Fruit fly (Drosophila melanogaster): ENCODE measurements around the gene Gip.

Gip gene

DNA sequence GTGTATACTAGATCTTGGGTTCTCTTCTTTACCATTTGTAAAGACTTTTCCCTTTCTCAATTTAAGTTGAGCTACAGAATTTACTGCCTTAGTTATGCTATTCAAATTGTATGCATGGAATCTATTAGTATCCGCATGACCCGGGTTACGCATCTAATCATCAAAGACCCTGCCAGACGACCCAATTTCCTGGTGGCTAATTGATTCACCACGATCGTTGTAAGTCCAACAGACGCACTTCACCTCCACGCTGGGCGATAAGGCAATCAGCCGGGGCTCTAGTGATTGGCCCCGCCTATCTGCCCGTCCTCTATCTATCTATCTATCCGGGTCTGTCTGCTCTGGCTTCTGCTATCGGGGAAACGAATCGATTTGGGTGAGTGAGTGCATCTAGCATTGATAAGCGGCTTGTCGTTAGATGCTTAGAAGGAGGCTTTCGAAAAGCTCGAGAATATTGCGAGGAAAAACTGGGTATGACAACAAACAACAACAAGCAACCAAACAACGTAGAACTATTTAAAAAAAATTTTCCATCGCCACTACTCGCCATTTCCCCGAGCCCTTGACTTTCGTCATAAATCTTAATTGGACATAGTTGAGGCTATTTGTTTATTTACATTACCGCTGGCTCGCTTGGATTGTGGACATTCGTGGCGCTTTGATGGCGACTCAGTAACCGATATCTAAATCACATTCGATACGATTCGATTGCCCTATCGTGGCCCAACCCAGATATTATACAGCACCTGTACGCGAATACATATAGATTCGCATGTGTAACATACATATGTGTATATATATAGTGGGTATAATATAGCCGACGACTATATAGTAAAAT is 40.7 kb upstream of the Gip start:
- TF ChIP-seq topi (GFP tag; optimal IDR thresholded peaks at IDR 0.05) = no peak
- no peak for TF ChIP-seq fkh (GFP tag; optimal IDR thresholded peaks at IDR 0.05)
- TF ChIP-seq CG11294 (GFP tag; IDR thresholded peaks at IDR 0.05) = no peak
- peak; percentile 90 for TF ChIP-seq svp (GFP tag)
- no peak for TF ChIP-seq CG15336 (GFP tag; IDR thresholded peaks at IDR 0.05)

DNA sequence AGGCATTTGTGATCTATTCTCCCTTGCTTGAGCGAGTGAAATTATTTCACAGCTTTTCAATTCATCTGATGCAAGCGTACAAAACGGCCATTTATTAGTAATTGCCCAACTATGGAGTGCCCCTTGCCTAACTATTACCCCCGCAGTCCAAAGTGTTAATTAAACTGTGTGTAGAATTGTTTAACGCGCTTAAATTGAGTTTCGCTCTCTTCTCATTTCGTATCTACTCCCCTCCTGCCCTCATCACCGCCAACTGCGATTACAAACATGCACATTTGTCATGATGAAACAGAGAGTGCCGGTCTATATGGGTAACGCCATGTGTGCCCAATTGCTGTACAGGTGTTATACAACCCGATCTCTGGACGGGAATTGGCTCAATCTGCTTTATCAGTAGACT is 40.1 kb upstream of the Gip start:
- no peak for TF ChIP-seq Sox102F (GFP tag; optimal IDR thresholded peaks at IDR 0.05)
- TF ChIP-seq vri (GFP tag; optimal IDR thresholded peaks at IDR 0.05) = peak; percentile 48
- TF ChIP-seq CG3032 (tag; optimal IDR thresholded peaks at IDR 0.05) = no peak
- TF ChIP-seq eg (GFP tag; IDR thresholded peaks at IDR 0.05) = no peak
- TF ChIP-seq Eip93F (GFP tag; optimal IDR thresholded peaks at IDR 0.05) = no peak
- TF ChIP-seq CG11902 (GFP tag; optimal IDR thresholded peaks at IDR 0.05) = no peak
- TF ChIP-seq fd59A (GFP tag; optimal IDR thresholded peaks at IDR 0.05) = no peak
- no peak for TF ChIP-seq CG16779 (tag; optimal IDR thresholded peaks at IDR 0.05)
- TF ChIP-seq CG6276 (GFP tag; optimal IDR thresholded peaks at IDR 0.05) = no peak

DNA sequence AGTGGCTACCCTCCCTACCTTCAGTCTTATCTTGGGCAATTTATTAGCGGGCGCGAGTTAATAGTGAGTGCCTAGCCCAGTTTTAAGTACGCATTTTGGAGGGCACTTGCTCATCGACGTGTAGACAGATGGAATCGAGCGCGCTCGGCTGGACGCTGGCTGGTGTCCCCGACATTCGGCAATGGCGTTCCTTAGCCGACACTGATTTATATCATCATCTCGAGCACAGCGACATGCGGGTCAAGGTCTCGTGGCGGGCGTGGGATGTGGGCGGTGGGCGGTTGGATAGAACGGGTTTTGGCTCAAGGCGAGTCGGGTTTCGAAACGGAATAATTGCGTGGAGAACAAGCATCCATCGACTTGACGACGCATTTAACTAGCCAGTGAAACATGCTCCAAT is 39.6 kb upstream of the Gip start:
- no peak for TF ChIP-seq CG4318 (GFP tag; optimal IDR thresholded peaks at IDR 0.05)
- TF ChIP-seq dac (GFP tag; optimal IDR thresholded peaks at IDR 0.05) = no peak
- no peak for TF ChIP-seq CG8119 (GFP tag; IDR thresholded peaks at IDR 0.05)
- no peak for TF ChIP-seq CG3032 (tag; optimal IDR thresholded peaks at IDR 0.05)
- no peak for TF ChIP-seq Blimp-1 (GFP tag; optimal IDR thresholded peaks at IDR 0.05)
- no peak for TF ChIP-seq CG6808 (GFP tag; optimal IDR thresholded peaks at IDR 0.05)
- no peak for TF ChIP-seq topi (GFP tag; optimal IDR thresholded peaks at IDR 0.05)
- no peak for TF ChIP-seq acj6 (GFP tag; optimal IDR thresholded peaks at IDR 0.05)
- no peak for TF ChIP-seq lz (GFP tag; optimal IDR thresholded peaks at IDR 0.05)
- no peak for TF ChIP-seq CG8632 (GFP tag; optimal IDR thresholded peaks at IDR 0.05)
- TF ChIP-seq CG7368 (GFP tag; optimal IDR thresholded peaks at IDR 0.05) = no peak
- no peak for TF ChIP-seq CG6276 (GFP tag; optimal IDR thresholded peaks at IDR 0.05)
- TF ChIP-seq CG8319 (GFP tag; optimal IDR thresholded peaks at IDR 0.05) = no peak
- no peak for TF ChIP-seq CG6792 (GFP tag; optimal IDR thresholded peaks at IDR 0.05)
- no peak for TF ChIP-seq svp (GFP tag)
- TF ChIP-seq CG11294 (GFP tag; IDR thresholded peaks at IDR 0.05) = no peak
- no peak for TF ChIP-seq CG31627 (GFP tag; optimal IDR thresholded peaks at IDR 0.05)
- TF ChIP-seq Met (GFP tag; optimal IDR thresholded peaks at IDR 0.05) = no peak

DNA sequence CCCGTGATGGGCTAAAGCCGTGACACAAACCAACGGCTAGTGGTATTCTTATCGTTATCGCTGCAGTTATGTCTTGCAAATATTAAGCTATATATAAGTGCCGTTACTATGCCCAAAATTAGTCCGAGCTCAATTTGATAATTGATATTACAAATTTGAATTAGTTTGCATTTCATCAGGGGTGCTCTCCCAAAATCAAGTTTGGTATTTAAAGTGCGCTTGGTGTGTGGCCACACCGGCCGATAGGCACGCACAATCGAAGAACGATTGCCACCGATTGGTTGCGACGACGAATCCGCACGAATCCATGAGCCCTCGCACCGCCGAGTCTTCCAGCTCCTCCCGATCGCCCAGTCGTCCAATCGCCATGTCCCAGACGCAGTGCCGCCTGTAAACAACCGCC is 38.1 kb upstream of the Gip start, which contains the start of gene CG17841:
TSS of gene CG17841 (plus strand) at position 252 of the 403 bp plus-strand sequence.
- TF ChIP-seq CG6163 (GFP tag; IDR thresholded peaks at IDR 0.05) = 0 out of 3 replicates have a peak, but pooled peaks have one; percentile 11
- no peak for TF ChIP-seq ss (GFP tag; optimal IDR thresholded peaks at IDR 0.05)
- no peak for TF ChIP-seq Eip78C (GFP tag)
- no peak for TF ChIP-seq pdm3 (GFP tag; optimal IDR thresholded peaks at IDR 0.05)
- TF ChIP-seq acj6 (GFP tag; optimal IDR thresholded peaks at IDR 0.05) = no peak

DNA sequence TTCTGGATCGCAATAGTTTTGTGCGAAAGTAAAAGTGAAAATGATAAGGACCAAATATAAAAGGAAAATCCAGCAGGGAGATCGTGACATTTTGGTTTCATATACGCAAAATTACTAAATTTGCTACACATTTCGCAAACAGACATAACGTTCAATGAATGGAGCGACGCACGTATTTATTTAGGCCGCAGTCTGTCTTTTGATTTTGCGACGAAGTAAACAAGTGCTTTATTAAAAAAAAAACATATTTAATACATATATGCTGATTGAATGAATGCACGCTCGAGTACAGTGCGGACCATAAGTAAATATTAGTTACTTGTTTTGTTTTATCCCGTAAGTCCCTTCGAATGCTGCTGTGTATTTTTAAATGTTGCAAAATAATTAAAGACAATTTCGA is 37.7 kb upstream of the Gip start, which contains the start of gene CG32679:
TSS of gene CG32679 (minus strand) at position 101 of the 400 bp plus-strand sequence.
- no peak for TF ChIP-seq Blimp-1 (GFP tag; optimal IDR thresholded peaks at IDR 0.05)
- TF ChIP-seq CG11762 (GFP tag; optimal IDR thresholded peaks at IDR 0.05; ENCODE audit: insufficient read depth) = no peak
- no peak for TF ChIP-seq CG9139 (GFP tag; optimal IDR thresholded peaks at IDR 0.05)
- no peak for TF ChIP-seq CG6276 (GFP tag; optimal IDR thresholded peaks at IDR 0.05)
- no peak for TF ChIP-seq CG1621 (tag; optimal IDR thresholded peaks at IDR 0.05)
- no peak for TF ChIP-seq fd59A (GFP tag; optimal IDR thresholded peaks at IDR 0.05)
- TF ChIP-seq cyc (GFP tag; optimal IDR thresholded peaks at IDR 0.05) = no peak
- TF ChIP-seq CG7368 (GFP tag; optimal IDR thresholded peaks at IDR 0.05) = no peak
- TF ChIP-seq fkh (GFP tag; optimal IDR thresholded peaks at IDR 0.05) = no peak
- no peak for TF ChIP-seq CG3919 (GFP tag; optimal IDR thresholded peaks at IDR 0.05)
- TF ChIP-seq CG3032 (tag; optimal IDR thresholded peaks at IDR 0.05) = no peak
- TF ChIP-seq CG15336 (GFP tag; IDR thresholded peaks at IDR 0.05) = no peak
- no peak for TF ChIP-seq Hr4 (GFP tag; optimal IDR thresholded peaks at IDR 0.05)
- no peak for TF ChIP-seq CG34406 (GFP tag; optimal IDR thresholded peaks at IDR 0.05)

All from whole organism, prepupa.